Fruit fly (Drosophila melanogaster): ENCODE measurements around the gene emei.

emei gene

dm6 chr3L:11070372-11070854 lies 39.1 kb upstream of the emei start, which contains the start of gene Mocs1 (continued):
- TF ChIP-seq CG3281 (GFP tag; optimal IDR thresholded peaks at IDR 0.05) (no peak), CG2712 (tag; optimal IDR thresholded peaks at IDR 0.05) (no peak), Hr51 (GFP tag; optimal IDR thresholded peaks at IDR 0.05) (no peak), CG7271 (tag; optimal IDR thresholded peaks at IDR 0.05) (no peak), slp2 (GFP tag; optimal IDR thresholded peaks at IDR 0.05) (no peak), CG8089 (GFP tag; optimal IDR thresholded peaks at IDR 0.05) (no peak), dan (GFP tag; IDR thresholded peaks at IDR 0.05) (no peak), CG7928 (GFP tag; optimal IDR thresholded peaks at IDR 0.05) (no peak), CG34422 (GFP tag; IDR thresholded peaks at IDR 0.05) (peak; percentile 77; the same call in 1 of the 3 replicates), CG32767 (GFP tag; IDR thresholded peaks at IDR 0.05) (no peak), CG9817 (tag; optimal IDR thresholded peaks at IDR 0.05) (no peak), CG8924 (tag; optimal IDR thresholded peaks at IDR 0.05) (no peak), insv (GFP tag; optimal IDR thresholded peaks at IDR 0.05) (no peak), Dip3 (GFP tag; optimal IDR thresholded peaks at IDR 0.05) (no peak), CG4854 (GFP tag; optimal IDR thresholded peaks at IDR 0.05) (no peak), C15 (GFP tag; IDR thresholded peaks at IDR 0.05) (no peak), twi (tag; optimal IDR thresholded peaks at IDR 0.05) (no peak), wdn (GFP tag; IDR thresholded peaks at IDR 0.05) (peak; percentile 30; the same call in 1 of the 2 replicates), CrebB (tag; optimal IDR thresholded peaks at IDR 0.05) (no peak), CG17385 (GFP tag; optimal IDR thresholded peaks at IDR 0.05) (no peak), trh (GFP tag; optimal IDR thresholded peaks at IDR 0.05) (no peak), tna (GFP tag; IDR thresholded peaks at IDR 0.05; ENCODE audit: partially characterized antibody) (peak; percentile 11; the same call in 1 of the 2 replicates), CG12659 (GFP tag; optimal IDR thresholded peaks at IDR 0.05) (no peak), dati (GFP tag; IDR thresholded peaks at IDR 0.05) (no peak), Bgb (GFP tag; IDR thresholded peaks at IDR 0.05; ENCODE audit: partially characterized antibody) (no peak), CG7357 (GFP tag; IDR thresholded peaks at IDR 0.05) (no peak), CG11504 (tag; optimal IDR thresholded peaks at IDR 0.05) (no peak), hbn (GFP tag; IDR thresholded peaks at IDR 0.05; ENCODE audit: partially characterized antibody) (0 out of 2 replicates have a peak, but pooled peaks have one; percentile 34), peb (GFP tag; IDR thresholded peaks at IDR 0.05) (no peak), eyg (GFP tag; optimal IDR thresholded peaks at IDR 0.05) (no peak), Deaf1 (tag; optimal IDR thresholded peaks at IDR 0.05) (peak; percentile 8), Vsx1 (GFP tag; optimal IDR thresholded peaks at IDR 0.05) (no peak), NC2α (GFP tag; optimal IDR thresholded peaks at IDR 0.05) (no peak), CG17359 (tag; optimal IDR thresholded peaks at IDR 0.05) (peak; percentile 2), Aef1 (GFP tag; IDR thresholded peaks at IDR 0.05) (no peak), Drgx (GFP tag; IDR thresholded peaks at IDR 0.05) (peak; percentile 53), cg (GFP tag; optimal IDR thresholded peaks at IDR 0.05) (no peak), dm (GFP tag; optimal IDR thresholded peaks at IDR 0.05) (no peak), Ets97D (GFP tag; optimal IDR thresholded peaks at IDR 0.05) (no peak), NC2β (GFP tag; optimal IDR thresholded peaks at IDR 0.05) (no peak), Spps (tag; optimal IDR thresholded peaks at IDR 0.05) (no peak), danr (GFP tag; IDR thresholded peaks at IDR 0.05) (no peak), CG31388 (GFP tag; optimal IDR thresholded peaks at IDR 0.05) (no peak), bsh (GFP tag; optimal IDR thresholded peaks at IDR 0.05) (no peak), seq (GFP tag; IDR thresholded peaks at IDR 0.05) (no peak), CG1602 (GFP tag; optimal IDR thresholded peaks at IDR 0.05) (no peak), knrl (GFP tag; IDR thresholded peaks at IDR 0.05; ENCODE audit: partially characterized antibody) (no peak), Doc3 (GFP tag; IDR thresholded peaks at IDR 0.05; ENCODE audit: partially characterized antibody) (no peak), D19A (tag; optimal IDR thresholded peaks at IDR 0.05) (no peak), luna (GFP tag; optimal IDR thresholded peaks at IDR 0.05) (no peak), Gsc (GFP tag; IDR thresholded peaks at IDR 0.05) (no peak)
